Fruit fly (Drosophila melanogaster): ENCODE measurements around the gene CG9663.

Gene CG9663

DNA sequence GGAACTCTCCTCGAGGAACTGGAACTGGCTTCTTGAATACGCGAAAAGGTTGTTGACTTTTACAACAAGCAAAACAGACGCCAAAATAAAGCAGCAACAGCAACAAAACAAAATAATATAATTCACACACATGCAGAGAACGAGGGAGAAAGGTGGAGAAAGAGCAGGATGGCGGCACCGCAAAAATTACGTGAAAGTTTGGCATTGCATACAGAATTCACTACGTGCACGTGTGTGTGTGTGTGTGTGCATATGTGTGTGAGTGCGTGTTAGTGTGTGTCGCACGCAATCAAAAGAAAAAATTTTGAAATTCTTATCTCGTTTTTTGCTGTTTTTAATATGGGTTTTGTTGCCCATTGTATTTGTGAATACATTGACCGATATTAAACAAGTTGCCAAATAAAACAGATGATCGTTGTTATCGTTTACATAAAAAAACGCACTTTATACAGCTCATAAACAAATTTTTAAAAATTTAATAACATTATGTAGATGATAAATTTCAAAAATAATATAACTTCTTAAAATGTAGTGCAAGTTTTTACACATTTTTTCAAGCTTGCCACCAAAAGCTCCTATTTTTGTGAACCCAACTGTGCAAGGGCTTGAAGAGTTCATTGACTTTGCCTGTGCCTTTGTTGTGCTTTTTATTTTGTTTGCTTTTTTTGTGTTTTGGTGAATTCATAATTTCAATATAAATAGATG lies 38.5 kb upstream of the CG9663 start (continued):
- TF ChIP-seq HLH3B (GFP tag; IDR thresholded peaks at IDR 0.05): no peak
- TF ChIP-seq prd (optimal IDR thresholded peaks at IDR 0.05): no peak
- TF ChIP-seq prd (GFP tag; IDR thresholded peaks at IDR 0.05): no peak
- TF ChIP-seq bsh (GFP tag; optimal IDR thresholded peaks at IDR 0.05): peak in 1 of 2 experiments; percentile 44
- no peak for TF ChIP-seq nerfin-2 (GFP tag; IDR thresholded peaks at IDR 0.05; ENCODE audit: partially characterized antibody)
- TF ChIP-seq sim (GFP tag; IDR thresholded peaks at IDR 0.05): no peak
- no peak for TF ChIP-seq sob (GFP tag; IDR thresholded peaks at IDR 0.05)
- 0 out of 2 replicates have a peak, but pooled peaks have one; percentile 20 for TF ChIP-seq seq (GFP tag; IDR thresholded peaks at IDR 0.05)
- no peak for TF ChIP-seq bbx (GFP tag; IDR thresholded peaks at IDR 0.05; ENCODE audit: partially characterized antibody)
- TF ChIP-seq onecut (GFP tag; IDR thresholded peaks at IDR 0.05): no peak
- TF ChIP-seq MBD-R2 (GFP tag; IDR thresholded peaks at IDR 0.05): no peak
- no peak for TF ChIP-seq jigr1 (GFP tag; IDR thresholded peaks at IDR 0.05)
- TF ChIP-seq Blimp-1 (GFP tag; optimal IDR thresholded peaks at IDR 0.05): peak; percentile 50
- TF ChIP-seq Mrtf (GFP tag; IDR thresholded peaks at IDR 0.05): no peak
- no peak for TF ChIP-seq ham (GFP tag; IDR thresholded peaks at IDR 0.05)
- no peak for TF ChIP-seq CG14667 (GFP tag; IDR thresholded peaks at IDR 0.05)
- TF ChIP-seq Poxn (GFP tag; IDR thresholded peaks at IDR 0.05): no peak
- no peak for TF ChIP-seq CG17186 (GFP tag; optimal IDR thresholded peaks at IDR 0.05)
- TF ChIP-seq Hmr (GFP tag; optimal IDR thresholded peaks at IDR 0.05): no peak
- 0 out of 2 replicates have a peak, but pooled peaks have one; percentile 17 for TF ChIP-seq Xrp1 (GFP tag; IDR thresholded peaks at IDR 0.05)
- TF ChIP-seq CG17829 (tag; optimal IDR thresholded peaks at IDR 0.05): no peak
- TF ChIP-seq cwo (GFP tag; optimal IDR thresholded peaks at IDR 0.05): no peak
- TF ChIP-seq CG2678 (tag; optimal IDR thresholded peaks at IDR 0.05): peak; percentile 41
- no peak for TF ChIP-seq CG8089 (GFP tag; optimal IDR thresholded peaks at IDR 0.05)
- no peak for TF ChIP-seq sqz (GFP tag; optimal IDR thresholded peaks at IDR 0.05)
- no peak for TF ChIP-seq MESR4 (GFP tag; optimal IDR thresholded peaks at IDR 0.05)
- TF ChIP-seq CG3281 (GFP tag; optimal IDR thresholded peaks at IDR 0.05): no peak
- TF ChIP-seq crol (GFP tag; IDR thresholded peaks at IDR 0.05): no peak
- TF ChIP-seq CG5953 (GFP tag; IDR thresholded peaks at IDR 0.05): no peak
- TF ChIP-seq Sry-δ (GFP tag; optimal IDR thresholded peaks at IDR 0.05): no peak
- TF ChIP-seq CG8478 (optimal IDR thresholded peaks at IDR 0.05): no peak
- TF ChIP-seq Lpt (GFP tag; optimal IDR thresholded peaks at IDR 0.05): no peak
- TF ChIP-seq CG8388 (GFP tag; optimal IDR thresholded peaks at IDR 0.05): no peak
- no peak for TF ChIP-seq shn (GFP tag; optimal IDR thresholded peaks at IDR 0.05)
- no peak for TF ChIP-seq Myb (GFP tag; optimal IDR thresholded peaks at IDR 0.05)
- no peak for TF ChIP-seq chif (GFP tag; optimal IDR thresholded peaks at IDR 0.05)
- no peak for TF ChIP-seq CG7786 (GFP tag; optimal IDR thresholded peaks at IDR 0.05)
- TF ChIP-seq H15 (GFP tag; IDR thresholded peaks at IDR 0.05): no peak
- TF ChIP-seq wor (GFP tag; IDR thresholded peaks at IDR 0.05): no peak
- no peak for TF ChIP-seq CG2129 (GFP tag; IDR thresholded peaks at IDR 0.05; ENCODE audit: partially characterized antibody)
- TF ChIP-seq CG10209 (GFP tag; optimal IDR thresholded peaks at IDR 0.05): no peak
- no peak for TF ChIP-seq schlank (tag; optimal IDR thresholded peaks at IDR 0.05)
- TF ChIP-seq CG2202 (tag; optimal IDR thresholded peaks at IDR 0.05): no peak
- no peak for TF ChIP-seq CG9215 (GFP tag; IDR thresholded peaks at IDR 0.05)
- TF ChIP-seq CG7372 (GFP tag; IDR thresholded peaks at IDR 0.05): no peak
- no peak for TF ChIP-seq wdn (GFP tag; IDR thresholded peaks at IDR 0.05)
- no peak for TF ChIP-seq hth (optimal IDR thresholded peaks at IDR 0.05)
- TF ChIP-seq CG13123 (GFP tag; optimal IDR thresholded peaks at IDR 0.05): no peak
- no peak for TF ChIP-seq CG34376 (GFP tag; optimal IDR thresholded peaks at IDR 0.05)
- no peak for TF ChIP-seq Dll (GFP tag; IDR thresholded peaks at IDR 0.05; ENCODE audit: partially characterized antibody)
- TF ChIP-seq BtbVII (GFP tag; optimal IDR thresholded peaks at IDR 0.05): no peak
- no peak for TF ChIP-seq rib (GFP tag; IDR thresholded peaks at IDR 0.05)
